Fruit fly (Drosophila melanogaster): Measurements from ENCODE around the gene Vtld.

Vtld gene

dm6 chr3L:19798978-19799377 lies 38.8 kb downstream of the Vtld start, which contains the start of gene Ir76a:
Gene Ir76a (plus strand): TSS chr3L:19799278.
- TF ChIP-seq Hr83 (GFP tag; optimal IDR thresholded peaks at IDR 0.05; ENCODE audit: poor library complexity, severe bottlenecking) (no peak), ey (GFP tag; optimal IDR thresholded peaks at IDR 0.05) (no peak), Mio (GFP tag; optimal IDR thresholded peaks at IDR 0.05) (no peak), CrebA (GFP tag; optimal IDR thresholded peaks at IDR 0.05; ENCODE audit: borderline replicate concordance) (no peak), Jra (GFP tag; optimal IDR thresholded peaks at IDR 0.05) (no peak), h (GFP tag; optimal IDR thresholded peaks at IDR 0.05) (no peak), woc (GFP tag; optimal IDR thresholded peaks at IDR 0.05) (no peak), sage (GFP tag; optimal IDR thresholded peaks at IDR 0.05) (no peak), fru (GFP tag; optimal IDR thresholded peaks at IDR 0.05) (no peak)

DNA sequence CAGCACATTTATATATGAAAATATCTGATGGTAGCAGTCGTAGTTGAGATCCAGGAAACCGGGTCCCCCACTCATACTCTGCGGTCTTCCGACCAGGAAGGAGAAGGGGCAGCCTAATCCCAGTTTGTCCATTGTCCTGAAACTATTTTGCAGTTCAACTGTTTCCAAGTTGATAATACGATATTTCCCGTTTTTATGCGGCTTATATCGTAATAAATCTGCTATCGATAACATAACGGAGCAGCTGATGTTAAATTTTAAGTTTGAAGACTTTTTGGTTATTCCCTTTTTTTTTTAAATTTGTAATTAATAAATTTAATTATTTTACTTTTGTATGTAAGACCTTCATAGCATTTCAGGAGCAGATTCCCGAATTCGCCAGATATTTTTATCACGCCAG lies 40.9 kb downstream of the Vtld start, which contains the start of gene CG14102:
TSS of gene CG14102 (minus strand) at position 187 of the 400 bp plus-strand sequence.
- TF ChIP-seq jim (GFP tag; optimal IDR thresholded peaks at IDR 0.05) = no peak
- no peak for TF ChIP-seq dsf (GFP tag; optimal IDR thresholded peaks at IDR 0.05; ENCODE audit: borderline replicate concordance)
- no peak for TF ChIP-seq Hr78 (GFP tag; optimal IDR thresholded peaks at IDR 0.05)
- no peak for TF ChIP-seq Abd-B (GFP tag; optimal IDR thresholded peaks at IDR 0.05)
- no peak for TF ChIP-seq brk (GFP tag; optimal IDR thresholded peaks at IDR 0.05)
- TF ChIP-seq Hnf4 (GFP tag; optimal IDR thresholded peaks at IDR 0.05) = no peak
- TF ChIP-seq h (GFP tag; optimal IDR thresholded peaks at IDR 0.05) = no peak

DNA sequence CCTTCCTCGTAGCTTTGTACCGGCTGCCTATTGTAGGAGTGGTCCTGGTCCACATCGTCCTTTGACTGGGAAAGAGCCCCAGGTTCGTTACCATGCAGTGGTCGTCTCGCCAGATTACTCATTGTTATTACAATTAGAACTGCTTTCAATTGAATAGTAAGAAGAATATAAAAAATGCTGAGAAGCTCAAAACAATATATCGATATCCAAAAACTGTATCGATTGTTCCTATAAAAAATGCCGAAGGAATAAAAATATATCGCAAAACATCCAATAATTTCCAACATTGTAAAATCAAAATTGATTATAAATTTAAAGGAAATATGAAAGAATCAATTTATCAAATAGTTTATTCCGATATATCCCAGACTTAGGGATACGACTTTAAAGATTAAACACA lies 44.7 kb downstream of the Vtld start, which contains the start of the genes TORIP and Ccdc58:
TSS of gene TORIP (minus strand) at position 173 of the 400 bp plus-strand sequence.
TSS of gene Ccdc58 (plus strand) at position 274 of the 400 bp plus-strand sequence.
- TF ChIP-seq Mio (GFP tag; optimal IDR thresholded peaks at IDR 0.05) = no peak
- TF ChIP-seq dmrt93B (GFP tag; optimal IDR thresholded peaks at IDR 0.05) = no peak
- no peak for TF ChIP-seq Rel (GFP tag; optimal IDR thresholded peaks at IDR 0.05)
- peak; percentile 39 for TF ChIP-seq Rel (tag; optimal IDR thresholded peaks at IDR 0.05)
- TF ChIP-seq GATAd (GFP tag; optimal IDR thresholded peaks at IDR 0.05) = no peak
- TF ChIP-seq sage (GFP tag; optimal IDR thresholded peaks at IDR 0.05) = no peak

DNA sequence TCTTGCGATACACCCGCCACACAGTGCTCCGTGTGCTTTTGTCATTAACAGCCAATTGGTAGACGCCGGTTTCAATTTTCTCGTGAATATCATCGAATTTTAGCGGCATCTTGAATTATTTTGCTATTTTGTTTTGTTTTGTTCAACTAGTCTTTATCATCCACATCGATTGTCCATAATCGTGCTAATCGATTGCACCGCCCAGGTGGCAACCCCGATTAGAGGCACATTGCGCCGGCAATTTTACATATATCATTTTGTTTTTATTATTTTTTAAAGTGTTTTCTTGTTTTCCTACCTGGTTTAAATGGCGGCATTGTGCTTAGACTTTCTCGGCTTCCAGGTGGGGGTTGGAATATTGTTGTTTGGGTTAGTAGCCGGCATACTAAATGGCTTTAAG lies 45.7 kb downstream of the Vtld start, which contains the start of gene CG34116:
TSS of gene CG34116 (minus strand) at position 142 of the 400 bp plus-strand sequence.
- TF ChIP-seq OdsH (GFP tag; optimal IDR thresholded peaks at IDR 0.05) (no peak), psq (GFP tag; optimal IDR thresholded peaks at IDR 0.05) (no peak), dmrt93B (GFP tag; optimal IDR thresholded peaks at IDR 0.05) (no peak), Sp1 (GFP tag; optimal IDR thresholded peaks at IDR 0.05) (no peak), woc (GFP tag; optimal IDR thresholded peaks at IDR 0.05) (no peak), Jra (GFP tag; optimal IDR thresholded peaks at IDR 0.05) (no peak), CrebA (GFP tag; optimal IDR thresholded peaks at IDR 0.05; ENCODE audit: borderline replicate concordance) (no peak), dsf (GFP tag; optimal IDR thresholded peaks at IDR 0.05; ENCODE audit: borderline replicate concordance) (no peak), jim (GFP tag; optimal IDR thresholded peaks at IDR 0.05) (no peak), Rel (GFP tag; optimal IDR thresholded peaks at IDR 0.05) (no peak), Rel (tag; optimal IDR thresholded peaks at IDR 0.05) (no peak), Dfd (GFP tag; optimal IDR thresholded peaks at IDR 0.05) (no peak), ey (GFP tag; optimal IDR thresholded peaks at IDR 0.05) (no peak), Dif (GFP tag; optimal IDR thresholded peaks at IDR 0.05; ENCODE audit: partially characterized antibody) (no peak), CG9705 (GFP tag; optimal IDR thresholded peaks at IDR 0.05) (no peak), Myc (optimal IDR thresholded peaks at IDR 0.05) (no peak), foxo (GFP tag; optimal IDR thresholded peaks at IDR 0.05) (no peak), Hr83 (GFP tag; optimal IDR thresholded peaks at IDR 0.05; ENCODE audit: poor library complexity, severe bottlenecking) (no peak), Vsx2 (GFP tag; optimal IDR thresholded peaks at IDR 0.05; ENCODE audit: partially characterized antibody) (no peak)

- TF ChIP-seq HLH106 (tag; optimal IDR thresholded peaks at IDR 0.05) (no peak), foxo (GFP tag; optimal IDR thresholded peaks at IDR 0.05) (no peak), Dif (GFP tag; optimal IDR thresholded peaks at IDR 0.05; ENCODE audit: partially characterized antibody) (no peak), N (GFP tag; optimal IDR thresholded peaks at IDR 0.05) (peak; percentile 47), woc (GFP tag; optimal IDR thresholded peaks at IDR 0.05) (no peak), usp (GFP tag; optimal IDR thresholded peaks at IDR 0.05) (no peak), Rel (GFP tag; optimal IDR thresholded peaks at IDR 0.05) (no peak), Rel (tag; optimal IDR thresholded peaks at IDR 0.05) (peak; percentile 28), Myc (optimal IDR thresholded peaks at IDR 0.05) (peak; percentile 11), Sp1 (GFP tag; optimal IDR thresholded peaks at IDR 0.05) (no peak), psq (GFP tag; optimal IDR thresholded peaks at IDR 0.05) (no peak), dl (GFP tag; optimal IDR thresholded peaks at IDR 0.05; ENCODE audit: insufficient read depth in 1 of 2, partially characterized antibody in 2 of 2) (no peak), lola (GFP tag; optimal IDR thresholded peaks at IDR 0.05) (no peak), sv (GFP tag; optimal IDR thresholded peaks at IDR 0.05) (no peak), pan (optimal IDR thresholded peaks at IDR 0.05) (no peak), dmrt93B (GFP tag; optimal IDR thresholded peaks at IDR 0.05) (no peak), dsf (GFP tag; optimal IDR thresholded peaks at IDR 0.05; ENCODE audit: borderline replicate concordance) (no peak), fru (GFP tag; optimal IDR thresholded peaks at IDR 0.05) (no peak), jim (GFP tag; optimal IDR thresholded peaks at IDR 0.05) (no peak), ey (GFP tag; optimal IDR thresholded peaks at IDR 0.05) (no peak), brk (GFP tag; optimal IDR thresholded peaks at IDR 0.05) (no peak), h (GFP tag; optimal IDR thresholded peaks at IDR 0.05) (no peak), CG9705 (GFP tag; optimal IDR thresholded peaks at IDR 0.05) (no peak)
These were observed 46.9 kb downstream of the Vtld start, which contains the start of the genes CG14104 and Kap-alpha1 for dm6 chr3L:19807103-19807502. Gene CG14104 (minus strand): TSS chr3L:19807199. Gene Kap-alpha1 (plus strand): TSS chr3L:19807232.
